Fruit fly (Drosophila melanogaster): ENCODE results near the gene Drsl5.

The Drsl5 gene

DNA sequence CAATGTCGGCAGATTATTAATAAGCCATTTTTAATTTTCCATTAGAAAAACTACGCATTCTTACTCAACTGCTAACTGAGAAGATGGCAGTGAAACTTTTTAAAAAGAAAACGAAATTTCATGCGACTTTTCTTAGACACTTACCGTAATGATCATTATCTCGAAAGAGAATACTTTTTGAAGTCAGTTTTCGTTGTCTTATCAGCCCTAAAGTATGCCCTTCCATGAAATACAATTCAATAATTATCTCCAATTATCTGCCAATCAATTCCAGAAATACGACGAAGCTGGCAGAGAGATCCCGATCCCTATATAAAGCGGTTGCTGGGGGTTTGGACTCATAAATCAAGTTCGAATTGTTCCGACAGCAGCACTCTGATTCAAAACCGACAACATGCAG, at the start of gene Drsl5:
Gene Drsl5, plus strand, starts transcription at position 341 of the 400 bp plus-strand sequence.
- TF ChIP-seq D1 (tag; optimal IDR thresholded peaks at IDR 0.05) (no peak), CG9948 (tag; optimal IDR thresholded peaks at IDR 0.05) (no peak)

DNA sequence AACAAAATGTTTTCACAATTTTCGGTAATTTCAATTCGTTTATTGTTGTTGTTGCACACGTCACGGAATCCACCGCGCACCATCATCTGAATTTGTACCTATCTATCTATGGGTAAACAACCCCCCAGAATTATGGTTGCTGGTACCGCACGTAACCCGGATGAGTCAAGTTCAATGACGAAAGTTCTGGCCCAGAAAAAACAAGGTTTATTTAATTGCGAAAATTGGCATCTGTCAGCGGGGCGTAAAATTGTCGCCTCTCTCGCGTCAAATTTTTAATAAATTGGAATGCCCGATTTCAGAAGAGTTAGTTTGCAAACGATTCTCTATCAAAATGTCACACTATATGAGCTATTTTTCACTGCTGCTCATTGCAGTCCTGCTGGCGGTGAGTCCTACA, 48.4 kb upstream of the Drsl5 start, which contains the start of gene CG34265:
Gene CG34265, plus strand, starts transcription at position 301 of the 400 bp plus-strand sequence.
- TF ChIP-seq CG34367 (tag; optimal IDR thresholded peaks at IDR 0.05) (no peak), CG15710 (tag; optimal IDR thresholded peaks at IDR 0.05) (no peak), fd96Ca (GFP tag; IDR thresholded peaks at IDR 0.05) (no peak), gl (tag; optimal IDR thresholded peaks at IDR 0.05) (no peak)

DNA sequence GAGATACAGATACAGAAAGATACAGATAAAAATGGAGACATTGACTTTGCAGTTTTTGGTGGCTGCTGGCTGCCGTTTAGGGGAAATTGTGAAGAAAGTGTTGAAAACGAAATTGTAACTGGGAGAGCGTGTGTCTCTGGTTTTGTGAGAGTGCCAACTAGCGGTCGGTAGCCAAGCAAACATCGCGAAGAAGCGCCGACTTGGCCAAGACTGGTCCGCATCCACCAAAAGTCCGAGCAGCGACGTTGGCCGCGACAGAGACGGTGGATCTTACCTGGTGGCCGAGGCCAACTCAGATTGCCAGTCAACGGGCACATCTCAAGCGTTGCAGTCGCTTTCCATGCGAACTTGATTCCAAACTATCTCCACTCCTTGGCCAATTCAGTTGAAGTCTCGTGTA, 45.8 kb upstream of the Drsl5 start, which contains the start of gene CG14960:
Gene CG14960, plus strand, starts transcription at position 301 of the 400 bp plus-strand sequence.
- TF ChIP-seq Snoo (tag; optimal IDR thresholded peaks at IDR 0.05) (no peak), CG4496 (GFP tag; IDR thresholded peaks at IDR 0.05) (0 out of 3 replicates have a peak, but pooled peaks have one; percentile 22), CG9948 (tag; optimal IDR thresholded peaks at IDR 0.05) (no peak), CG14655 (GFP tag; optimal IDR thresholded peaks at IDR 0.05) (no peak), CG13204 (GFP tag; optimal IDR thresholded peaks at IDR 0.05) (no peak)

- no peak for TF ChIP-seq CG12605 (GFP tag; IDR thresholded peaks at IDR 0.05)
- no peak for TF ChIP-seq CG13204 (GFP tag; optimal IDR thresholded peaks at IDR 0.05)
- TF ChIP-seq EcR (GFP tag; optimal IDR thresholded peaks at IDR 0.05): no peak
- TF ChIP-seq CG17806 (tag; optimal IDR thresholded peaks at IDR 0.05): peak; percentile 4
- peak; percentile 34 for TF ChIP-seq CG8159 (tag; optimal IDR thresholded peaks at IDR 0.05)
- no peak for TF ChIP-seq CG15710 (tag; optimal IDR thresholded peaks at IDR 0.05)
- TF ChIP-seq CG34367 (tag; optimal IDR thresholded peaks at IDR 0.05): no peak
- TF ChIP-seq Pif1A (GFP tag; optimal IDR thresholded peaks at IDR 0.05): no peak
- peak; percentile 7 for TF ChIP-seq CG9948 (tag; optimal IDR thresholded peaks at IDR 0.05)
- peak; percentile 8 for TF ChIP-seq CG14655 (GFP tag; optimal IDR thresholded peaks at IDR 0.05)
Observed at dm6 chr3L:3274463-3275177, 42.0 kb upstream of the Drsl5 start.

DNA sequence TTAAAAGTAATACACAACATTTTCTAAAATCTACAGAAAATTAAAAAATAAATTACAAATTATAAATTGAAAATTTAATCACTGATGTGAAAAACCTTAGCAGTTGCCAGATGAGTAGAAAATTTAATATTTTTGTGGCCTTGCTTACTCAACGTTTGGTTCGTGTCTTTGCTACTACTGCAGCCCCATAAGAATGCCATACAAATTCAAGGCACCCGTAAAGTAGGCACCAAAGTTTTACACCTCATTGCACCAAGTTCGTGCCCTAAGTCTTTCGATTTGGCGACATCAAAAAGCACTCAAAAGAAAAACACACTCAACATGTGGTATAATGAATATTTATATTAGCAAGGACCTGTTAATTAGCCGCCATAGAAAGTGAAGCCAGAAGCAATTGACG, 39.7 kb upstream of the Drsl5 start:
- TF ChIP-seq EcR (GFP tag; optimal IDR thresholded peaks at IDR 0.05) (peak; percentile 10), CG34367 (tag; optimal IDR thresholded peaks at IDR 0.05) (no peak), CG8301 (tag; optimal IDR thresholded peaks at IDR 0.05) (no peak), Ets98B (GFP tag; IDR thresholded peaks at IDR 0.05) (no peak), Pif1B (GFP tag; optimal IDR thresholded peaks at IDR 0.05) (no peak), D1 (tag; optimal IDR thresholded peaks at IDR 0.05) (peak; percentile 53)

DNA sequence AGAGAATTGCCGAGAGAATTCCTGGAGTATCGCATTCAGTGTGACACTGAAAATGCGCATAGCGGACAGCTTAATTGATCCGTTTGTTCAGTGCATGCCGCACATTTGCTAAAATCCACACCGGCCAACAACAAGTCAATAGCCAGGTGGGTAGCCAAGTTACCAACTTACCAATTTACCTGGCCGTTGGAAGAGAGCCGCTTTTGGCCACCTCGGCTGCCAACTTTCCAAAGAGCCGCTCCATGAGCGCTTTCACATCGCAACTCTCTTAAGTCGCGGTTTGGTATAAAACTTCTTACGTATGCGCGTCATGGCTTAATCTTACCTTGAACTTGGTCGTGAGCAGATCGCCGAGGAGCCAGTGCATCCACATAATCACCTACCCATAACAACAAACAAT, 36.7 kb upstream of the Drsl5 start, which contains the start of gene CG12017:
Gene CG12017, plus strand, starts transcription at position 310 of the 400 bp plus-strand sequence.
- TF ChIP-seq CG15710 (tag; optimal IDR thresholded peaks at IDR 0.05): no peak
- TF ChIP-seq Pif1B (GFP tag; optimal IDR thresholded peaks at IDR 0.05): no peak
- TF ChIP-seq Ets98B (GFP tag; IDR thresholded peaks at IDR 0.05): no peak
- TF ChIP-seq CG12605 (GFP tag; IDR thresholded peaks at IDR 0.05): no peak
- TF ChIP-seq fd96Ca (GFP tag; IDR thresholded peaks at IDR 0.05): no peak
- TF ChIP-seq CG14655 (GFP tag; optimal IDR thresholded peaks at IDR 0.05): no peak
- no peak for TF ChIP-seq D1 (tag; optimal IDR thresholded peaks at IDR 0.05)

- TF ChIP-seq CG8301 (tag; optimal IDR thresholded peaks at IDR 0.05): peak; percentile 15
- TF ChIP-seq rn (GFP tag; IDR thresholded peaks at IDR 0.05): no peak
Observed at dm6 chr3L:3283264-3283663, 33.3 kb upstream of the Drsl5 start.

DNA sequence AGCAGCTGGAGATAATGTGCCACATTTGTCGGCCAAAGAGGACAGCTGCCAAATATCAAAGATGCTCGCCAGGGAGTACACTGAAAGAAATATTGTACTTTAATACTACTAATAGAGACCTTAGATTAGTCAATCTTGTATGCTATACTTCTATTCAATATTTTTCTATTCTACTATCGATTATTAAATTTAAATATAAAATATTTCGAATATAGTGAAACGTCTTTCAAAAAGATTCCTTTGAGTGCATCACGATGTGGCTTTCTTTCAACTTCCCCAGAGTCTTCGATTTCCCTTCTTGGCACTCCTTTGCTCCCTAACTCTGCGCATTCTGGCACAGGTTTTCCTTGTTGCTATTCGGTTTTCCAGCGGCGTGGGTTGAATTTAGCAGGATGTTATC, 31.7 kb upstream of the Drsl5 start:
- TF ChIP-seq EcR (GFP tag; optimal IDR thresholded peaks at IDR 0.05): no peak
- TF ChIP-seq fd96Ca (GFP tag; IDR thresholded peaks at IDR 0.05): no peak
- TF ChIP-seq CG15710 (tag; optimal IDR thresholded peaks at IDR 0.05): no peak
- TF ChIP-seq CG13204 (GFP tag; optimal IDR thresholded peaks at IDR 0.05): no peak
- 0 out of 2 replicates have a peak, but pooled peaks have one; percentile 34 for TF ChIP-seq Ets98B (GFP tag; IDR thresholded peaks at IDR 0.05)
- TF ChIP-seq CG8301 (tag; optimal IDR thresholded peaks at IDR 0.05): peak; percentile 25
- no peak for TF ChIP-seq gl (tag; optimal IDR thresholded peaks at IDR 0.05)
- no peak for TF ChIP-seq Pif1A (GFP tag; optimal IDR thresholded peaks at IDR 0.05)
- peak; percentile 57 for TF ChIP-seq CG14655 (GFP tag; optimal IDR thresholded peaks at IDR 0.05)

DNA sequence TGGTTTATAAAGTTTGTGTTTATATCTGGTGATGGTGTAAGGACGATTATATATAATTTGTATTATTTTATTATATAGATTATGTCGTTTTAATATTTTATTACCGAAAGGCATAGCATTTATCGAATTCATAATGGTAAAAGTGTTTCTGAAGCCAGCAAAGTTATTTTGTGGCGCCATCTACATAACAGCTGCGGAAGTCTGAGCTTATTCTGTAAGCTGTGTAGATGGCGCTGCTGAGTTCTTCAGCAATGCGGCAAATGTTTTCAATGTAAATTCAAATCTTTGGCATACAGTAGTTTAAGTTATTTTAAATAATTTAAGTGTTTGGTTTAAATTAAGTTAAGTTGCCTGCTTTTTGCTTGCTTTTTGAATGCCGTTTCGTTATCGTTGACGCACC, 28.2 kb upstream of the Drsl5 start:
- no peak for TF ChIP-seq Pif1A (GFP tag; optimal IDR thresholded peaks at IDR 0.05)
- peak; percentile 37 for TF ChIP-seq D1 (tag; optimal IDR thresholded peaks at IDR 0.05)
- TF ChIP-seq CG14655 (GFP tag; optimal IDR thresholded peaks at IDR 0.05): no peak
- no peak for TF ChIP-seq Ets98B (GFP tag; IDR thresholded peaks at IDR 0.05)
- no peak for TF ChIP-seq gl (tag; optimal IDR thresholded peaks at IDR 0.05)
- no peak for TF ChIP-seq CG34367 (tag; optimal IDR thresholded peaks at IDR 0.05)
- TF ChIP-seq CG10348 (GFP tag; IDR thresholded peaks at IDR 0.05): no peak
- TF ChIP-seq CG32121 (GFP tag; IDR thresholded peaks at IDR 0.05): no peak

All from whole organism, pupa.